Worm (Caenorhabditis elegans) whole organism, dauer: ENCODE measurements around the gene R160.12.

Source experiments
- unc-62 ChIP-seq: sonication (generic microtip); optimal IDR thresholded peaks from 2 replicates; lab custom pipeline; 2017; ENCODE audit warnings: missing biosample characterization, missing genetic modification reagents, missing genetic modification characterization

R160.12 gene

ce11 chrX:4388834-4389409, 11.3 kb upstream of the R160.12 start, which contains the start of gene dpy-23:
dpy-23 (plus strand) TSS chrX:4389359.
- no peak for TF ChIP-seq unc-62

- no peak for TF ChIP-seq unc-62
These were observed 8.9 kb upstream of the R160.12 start for ce11 chrX:4386493-4386892.

- TF ChIP-seq unc-62, result no peak
These were observed 5.8 kb upstream of the R160.12 start, which contains the start of gene lst-2 for ce11 chrX:4383316-4383936. lst-2 (minus strand) TSS chrX:4383366.

ce11 chrX:4376801-4377200, 788 bp downstream of the R160.12 start, which contains the start of gene R160.2:
R160.2 (minus strand) TSS chrX:4376901.
- no peak for TF ChIP-seq unc-62

- no peak for TF ChIP-seq unc-62
These were observed 4.5 kb downstream of the R160.12 start, which contains the start of gene R160.6 for ce11 chrX:4373123-4373522. R160.6 (minus strand) TSS chrX:4373223.

- TF ChIP-seq unc-62, result no peak
These were observed 5.6 kb downstream of the R160.12 start, which contains the start of gene R160.14 for ce11 chrX:4371988-4372387. R160.14 (minus strand) TSS chrX:4372088.

ce11 chrX:4371413-4371812, 6.2 kb downstream of the R160.12 start, which contains the start of gene R160.13:
R160.13 (minus strand) TSS chrX:4371513.
- no peak for TF ChIP-seq unc-62

ce11 chrX:4370756-4371155, 6.8 kb downstream of the R160.12 start, which contains the start of gene R160.5:
R160.5 (minus strand) TSS chrX:4370856.
- TF ChIP-seq unc-62, result no peak

ce11 chrX:4368800-4369199, 8.8 kb downstream of the R160.12 start, which contains the start of gene R160.4:
R160.4 (minus strand) TSS chrX:4368900.
- no peak for TF ChIP-seq unc-62

- no peak for TF ChIP-seq unc-62
These were observed 10.2 kb downstream of the R160.12 start, which contains the start of gene R160.10 for ce11 chrX:4367414-4367813. R160.10 (minus strand) TSS chrX:4367514.

ce11 chrX:4366231-4366630, 11.4 kb downstream of the R160.12 start, which contains the start of gene R160.3:
R160.3 (minus strand) TSS chrX:4366331.
- no peak for TF ChIP-seq unc-62

ce11 chrX:4364877-4365276, 12.7 kb downstream of the R160.12 start, which contains the start of gene F14H12.8:
F14H12.8 (minus strand) TSS chrX:4364977.
- TF ChIP-seq unc-62, result no peak

ce11 chrX:4363200-4363599, 14.4 kb downstream of the R160.12 start, which contains the start of gene F14H12.17:
F14H12.17 (minus strand) TSS chrX:4363300.
- no peak for TF ChIP-seq unc-62

- TF ChIP-seq unc-62, result no peak
These were observed 15.1 kb downstream of the R160.12 start, which contains the start of gene F14H12.7 for ce11 chrX:4362522-4362921. F14H12.7 (minus strand) TSS chrX:4362622.

- no peak for TF ChIP-seq unc-62
These were observed 18.6 kb downstream of the R160.12 start for ce11 chrX:4359030-4359429.

ce11 chrX:4357467-4357866, 20.1 kb downstream of the R160.12 start, which contains the start of gene F14H12.6:
F14H12.6 (minus strand) TSS chrX:4357567.
- no peak for TF ChIP-seq unc-62

ce11 chrX:4353318-4353717, 24.3 kb downstream of the R160.12 start, which contains the start of gene col-165:
col-165 (plus strand) TSS chrX:4353618.
- no peak for TF ChIP-seq unc-62
